Fruit fly (Drosophila melanogaster): ENCODE results near the gene CG44094.

Gene CG44094

dm6 chr3R:14558383-14558883 is 18.0 kb downstream of the CG44094 start:
- TF ChIP-seq CG8478 (optimal IDR thresholded peaks at IDR 0.05) (no peak), CTCF (optimal IDR thresholded peaks at IDR 0.05) (no peak)

DNA sequence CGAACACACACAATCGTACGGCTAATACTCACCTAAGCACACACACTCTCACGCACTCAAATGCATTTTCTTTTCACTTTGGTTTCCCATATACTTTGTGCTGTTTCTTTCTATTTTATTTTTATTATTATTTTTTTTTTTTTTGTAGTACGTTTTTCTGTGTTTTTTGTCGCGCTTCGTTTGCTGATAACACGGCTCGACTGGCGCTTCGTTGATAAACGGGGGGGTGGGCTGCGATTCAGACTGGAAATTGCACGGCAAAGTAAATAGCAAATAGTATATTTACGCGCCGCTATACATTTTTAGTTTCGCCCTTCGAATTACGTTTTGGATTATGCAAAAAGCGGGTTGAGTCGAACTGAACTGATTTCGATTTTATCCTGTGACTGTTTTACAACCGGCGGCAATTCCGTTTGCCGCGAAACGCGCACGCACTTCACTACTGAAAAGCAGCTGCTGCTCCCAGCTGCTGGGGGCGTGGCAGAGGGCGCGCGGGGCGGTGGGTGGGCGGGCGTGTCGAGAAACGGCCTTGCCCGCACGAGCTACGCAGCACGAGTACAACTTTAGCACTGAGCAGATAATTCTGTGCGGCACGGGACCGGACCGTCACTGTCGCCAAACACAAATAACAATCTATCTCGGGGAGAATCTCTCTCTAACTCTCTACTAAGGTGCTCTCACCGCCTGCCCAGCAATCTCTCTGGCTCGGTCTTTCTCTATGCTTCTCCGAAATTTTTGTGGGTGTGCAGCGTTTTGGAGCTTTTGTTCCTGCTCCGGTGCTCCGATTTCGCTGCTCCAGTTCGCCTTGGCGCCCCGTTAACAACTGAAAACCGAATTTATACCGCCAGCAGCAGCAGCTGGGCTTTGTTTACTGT is 18.7 kb downstream of the CG44094 start, which contains the start of gene Pde6:
TSS of gene Pde6 (minus strand) at position 825 of the 875 bp plus-strand sequence.
- no peak for TF ChIP-seq CG8478 (optimal IDR thresholded peaks at IDR 0.05)
- TF ChIP-seq CTCF (optimal IDR thresholded peaks at IDR 0.05), result no peak

dm6 chr3R:14555021-14555420 is 21.4 kb downstream of the CG44094 start:
- no peak for TF ChIP-seq CG8478 (optimal IDR thresholded peaks at IDR 0.05)
- no peak for TF ChIP-seq CTCF (optimal IDR thresholded peaks at IDR 0.05)

DNA sequence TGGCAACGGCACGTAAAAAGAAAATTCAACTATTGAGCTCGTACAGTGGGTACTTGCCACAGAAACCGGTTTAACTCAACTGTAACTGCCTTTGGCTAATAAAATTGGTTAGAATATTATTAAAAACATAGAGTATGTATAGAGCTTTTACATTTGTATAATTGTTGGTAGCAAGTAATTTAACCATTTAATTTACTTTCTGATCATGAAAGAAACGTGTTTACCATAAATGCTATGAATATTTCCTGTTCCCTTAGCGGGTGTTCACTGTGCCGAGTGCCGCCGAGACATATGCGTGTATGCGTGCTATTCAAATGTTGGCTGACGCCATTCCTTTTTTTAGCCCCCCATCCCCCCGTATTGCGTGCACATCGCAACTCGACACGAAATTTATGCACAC is 27.7 kb downstream of the CG44094 start:
- no peak for TF ChIP-seq CG8478 (optimal IDR thresholded peaks at IDR 0.05)
- no peak for TF ChIP-seq CTCF (optimal IDR thresholded peaks at IDR 0.05)

DNA sequence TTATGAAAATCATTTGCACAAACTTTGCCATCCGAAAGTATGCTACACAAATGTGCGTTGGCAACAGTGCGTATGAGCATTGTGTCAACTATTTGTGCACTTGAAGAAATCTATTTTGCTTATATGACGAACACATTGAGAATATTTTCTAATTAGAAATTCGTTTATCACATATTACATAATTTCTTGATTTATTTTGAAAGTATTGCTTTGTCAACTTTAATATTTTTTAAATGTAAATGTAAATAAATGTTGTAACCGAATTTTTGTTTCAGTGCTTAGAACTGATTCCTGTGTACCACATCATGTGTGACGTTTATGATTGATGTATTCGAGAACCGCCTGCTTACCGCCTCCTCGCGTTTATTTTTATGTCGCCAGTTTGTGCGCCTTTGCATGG is 34.4 kb downstream of the CG44094 start:
- TF ChIP-seq CTCF (optimal IDR thresholded peaks at IDR 0.05), result no peak
- TF ChIP-seq CG8478 (optimal IDR thresholded peaks at IDR 0.05), result no peak

dm6 chr3R:14526657-14527056 is 49.8 kb downstream of the CG44094 start:
- TF ChIP-seq CTCF (optimal IDR thresholded peaks at IDR 0.05) (no peak), CG8478 (optimal IDR thresholded peaks at IDR 0.05) (no peak)

All from S2 (cell line).